Worm (Caenorhabditis elegans) whole organism, mixed stage, embryonic: ENCODE measurements around the gene malt-1.

ENCODE experiments used
- M03D4.4 ChIP-seq: sonication (generic microtip); optimal IDR thresholded peaks from 2 replicates; lab custom pipeline; 2017; ENCODE audit warnings: mild to moderate bottlenecking, missing genetic modification characterization, missing compliant biosample characterization
- mep-1 ChIP-seq: fragments of 150-350 bp; optimal IDR thresholded peaks from 2 replicates; lab custom pipeline; 2017; ENCODE audit warnings: missing biosample characterization, missing genetic modification reagents, missing genetic modification characterization, inconsistent platforms
- sptf-1 ChIP-seq: sonication (generic microtip); optimal IDR thresholded peaks from 2 replicates; lab custom pipeline; 2017; ENCODE audit warnings: mild to moderate bottlenecking, missing genetic modification characterization, moderate library complexity, missing compliant biosample characterization
- unc-62 ChIP-seq: fragments of 150-350 bp; optimal IDR thresholded peaks from 2 replicates; lab custom pipeline; 2014; ENCODE audit warnings: missing biosample characterization, missing genetic modification reagents, missing genetic modification characterization

- no peak for TF ChIP-seq mep-1 (tag; lab: Kevin White, UChicago)
- no peak for TF ChIP-seq unc-62
- TF ChIP-seq M03D4.4 (tag; lab: Kevin White, UChicago): no peak
- no peak for TF ChIP-seq sptf-1 (tag; lab: Kevin White, UChicago)
These were observed 41.5 kb downstream of the malt-1 start, which contains the start of gene asm-1 for ce11 chrII:6909568-6910122.
